Fruit fly (Drosophila melanogaster) whole organism, wandering third instar larva: Measurements from ENCODE around the gene CG17633.

ENCODE experiments used
- Abd-B ChIP-seq: fragments of >200 bp; optimal IDR thresholded peaks from 2 replicates; lab custom pipeline; 2017; ENCODE audit warnings: missing biosample characterization, missing genetic modification characterization
- Dfd ChIP-seq: fragments of >200 bp; optimal IDR thresholded peaks from 2 replicates; lab custom pipeline; 2017; ENCODE audit warnings: missing biosample characterization, missing genetic modification characterization
- GATAd ChIP-seq: sonication (Bioruptor generic); optimal IDR thresholded peaks from 2 replicates; lab custom pipeline; 2016; ENCODE audit warnings: missing biosample characterization, missing genetic modification characterization
- Mio ChIP-seq: sonication (Bioruptor generic); optimal IDR thresholded peaks from 2 replicates; lab custom pipeline; 2016; ENCODE audit warnings: missing biosample characterization, missing genetic modification characterization
- dmrt93B ChIP-seq: fragments of 200-800 bp; sonication (Bioruptor generic); optimal IDR thresholded peaks from 2 replicates; lab custom pipeline; 2018; ENCODE audit warnings: missing biosample characterization, mild to moderate bottlenecking, missing genetic modification characterization
- ey ChIP-seq: fragments of 200-800 bp; sonication (Bioruptor generic); optimal IDR thresholded peaks from 2 replicates; lab custom pipeline; 2016; ENCODE audit warnings: missing biosample characterization, missing genetic modification characterization
- foxo ChIP-seq, 2 experiments: fragments of 200-800 bp; sonication (Bioruptor generic); optimal IDR thresholded peaks; 2 replicates in 1 of 2; 3 replicates in 1 of 2; lab custom pipeline; 2016 to 2017; ENCODE audit warnings: missing biosample characterization in 2 of 2, missing genetic modification characterization in 2 of 2
- fru ChIP-seq: fragments of 200-800 bp; sonication (Bioruptor generic); optimal IDR thresholded peaks from 3 replicates; lab custom pipeline; 2016; ENCODE audit warnings: missing biosample characterization, mild to moderate bottlenecking, missing genetic modification characterization
- jim ChIP-seq: fragments of 175-275, 200-325 bp; sonication (Bioruptor generic); optimal IDR thresholded peaks from 2 replicates; lab custom pipeline; 2016; ENCODE audit warnings: missing biosample characterization, mild to moderate bottlenecking, missing genetic modification characterization
- pan ChIP-seq: fragments of >200 bp; optimal IDR thresholded peaks from 2 replicates; lab custom pipeline; 2017
- sv ChIP-seq: fragments of 200-800 bp; sonication (Bioruptor generic); optimal IDR thresholded peaks from 3 replicates; lab custom pipeline; 2016; ENCODE audit warnings: missing biosample characterization, missing genetic modification characterization
- usp ChIP-seq: fragments of >200 bp; optimal IDR thresholded peaks from 2 replicates; lab custom pipeline; 2017; ENCODE audit warnings: missing biosample characterization, missing genetic modification characterization
- woc ChIP-seq: sonication (Bioruptor generic); optimal IDR thresholded peaks from 2 replicates; lab custom pipeline; 2016; ENCODE audit warnings: missing biosample characterization, mild to moderate bottlenecking, missing genetic modification characterization

DNA sequence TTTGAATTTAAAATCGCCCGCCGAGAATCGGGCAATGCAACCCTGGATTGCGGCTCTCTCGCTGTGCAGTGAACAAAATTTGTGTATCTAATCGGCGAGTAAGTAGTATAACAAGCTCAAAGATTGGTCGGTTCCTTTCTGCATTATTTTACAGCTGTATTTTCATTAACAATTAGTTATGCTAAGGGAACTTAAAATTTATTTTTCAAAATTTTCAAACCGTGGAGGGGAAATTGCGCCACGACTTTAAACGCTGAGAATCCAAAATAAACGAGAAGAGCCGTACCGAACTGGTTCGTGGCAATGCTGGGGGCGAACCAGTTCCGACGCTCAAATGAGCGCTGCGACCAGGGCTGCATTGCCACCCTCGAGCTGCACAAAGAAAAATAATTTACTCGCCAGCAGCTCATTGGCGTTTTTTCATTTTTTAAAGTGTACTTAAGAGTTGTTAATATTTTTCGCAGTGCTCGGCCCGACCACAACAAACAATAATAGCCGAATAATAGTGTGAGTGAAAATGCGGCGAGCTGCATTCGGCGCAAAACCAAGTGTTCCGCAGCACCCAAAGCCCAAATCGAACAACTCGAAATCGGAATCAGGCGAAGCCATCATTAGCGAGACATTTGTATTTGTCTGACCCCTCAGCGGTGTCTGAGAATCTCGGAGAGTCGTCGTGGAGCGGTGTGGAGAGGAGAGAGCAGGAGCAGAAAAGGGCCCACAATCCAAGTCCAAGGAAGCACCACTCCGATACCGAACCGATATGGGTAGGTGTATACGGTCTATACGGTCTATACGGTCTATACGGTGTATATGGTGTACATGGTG, 10.7 kb upstream of the CG17633 start, which contains the start of gene zf30C:
- no peak for TF ChIP-seq Abd-B (GFP tag; lab: Kevin White, UChicago)
- peak; percentile 90 for TF ChIP-seq fru
- TF ChIP-seq Mio (GFP tag; lab: Kevin White, UChicago), result peak; percentile 61
- TF ChIP-seq foxo (GFP tag; optimal IDR thresholded peaks at IDR 0.05; lab: Kevin White, UChicago), result peak; percentile 44 to 96
- no peak for TF ChIP-seq usp (GFP tag; lab: Kevin White, UChicago)
- peak; percentile 93 for TF ChIP-seq jim
- peak; percentile 84 for TF ChIP-seq sv
- peak; percentile 58 for TF ChIP-seq dmrt93B
- peak; percentile 74 for TF ChIP-seq woc (GFP tag; lab: Kevin White, UChicago)
- no peak for TF ChIP-seq Dfd (GFP tag; lab: Kevin White, UChicago)
- TF ChIP-seq pan, result no peak
- TF ChIP-seq GATAd (GFP tag; lab: Kevin White, UChicago), result peak; percentile 57
- peak; percentile 94 for TF ChIP-seq ey
